Fruit fly (Drosophila melanogaster) Kc167 (cell line): ENCODE results near the gene trus.

Source experiments
- Sin3A ChIP-seq: fragments of >200 bp; optimal IDR thresholded peaks from 2 replicates; lab custom pipeline; 2018; ENCODE audit warnings: missing external identifiers
- insv ChIP-seq: fragments of >200 bp; optimal IDR thresholded peaks from 3 replicates; lab custom pipeline; 2018; ENCODE audit warnings: missing external identifiers
- psq ChIP-seq: fragments of >200 bp; optimal IDR thresholded peaks from 2 replicates; lab custom pipeline; 2017; ENCODE audit warnings: missing external identifiers
- ttk ChIP-seq: sonication (Bioruptor generic); optimal IDR thresholded peaks from 2 replicates; lab custom pipeline; 2017; ENCODE audit warnings: missing external identifiers

dm6 chr3R:12426310-12426653, 30.1 kb upstream of the trus start, which contains the start of gene NANS:
- no peak for TF ChIP-seq ttk
- no peak for TF ChIP-seq psq (lab: Kevin White, UChicago)
- TF ChIP-seq insv (lab: Kevin White, UChicago) = no peak
- TF ChIP-seq Sin3A (lab: Kevin White, UChicago) = no peak
